Worm (Caenorhabditis elegans): ENCODE results near the gene cpz-2.

Gene cpz-2

ce11 chrV:13369663-13370062, 11.3 kb upstream of the cpz-2 start (continued):
- TF ChIP-seq mxl-2 (GFP tag; conservative IDR thresholded peaks at IDR 0.05) (0 out of 2 replicates have a peak, but pooled peaks have one; percentile 11), gei-8 (GFP tag; optimal IDR thresholded peaks at IDR 0.05) (peak; percentile 11), Y48G9A.11 (GFP tag; IDR thresholded peaks at IDR 0.05) (no peak), aly-2 (tag; optimal IDR thresholded peaks at IDR 0.05) (no peak), dmd-6 (GFP tag; IDR thresholded peaks at IDR 0.05) (peak; percentile 77), zag-1 (tag; optimal IDR thresholded peaks at IDR 0.05) (no peak), Y75B8A.6 (GFP tag; IDR thresholded peaks at IDR 0.05) (0 out of 2 replicates have a peak, but pooled peaks have one; percentile 4), daf-16 (GFP tag; optimal IDR thresholded peaks at IDR 0.05) (no peak), daf-16 (tag; optimal IDR thresholded peaks at IDR 0.05) (peak; percentile 68), nhr-48 (tag; optimal IDR thresholded peaks at IDR 0.05) (no peak), unc-39 (tag; optimal IDR thresholded peaks at IDR 0.05) (no peak), pha-4 (GFP tag; IDR thresholded peaks at IDR 0.05) (no peak), pha-4 (tag; optimal IDR thresholded peaks at IDR 0.05) (no peak)

ce11 chrV:13370265-13370664, 10.7 kb upstream of the cpz-2 start:
- no peak for TF ChIP-seq tag-97 (GFP tag; IDR thresholded peaks at IDR 0.05)
- peak; percentile 92 for TF ChIP-seq aha-1 (tag)
- no peak for TF ChIP-seq nhr-6 (tag; optimal IDR thresholded peaks at IDR 0.05)
- peak; percentile 23 for TF ChIP-seq nhr-25 (tag; optimal IDR thresholded peaks at IDR 0.05; ENCODE audit: borderline replicate concordance, insufficient read depth)
- peak; percentile 26 for TF ChIP-seq duxl-1 (tag; optimal IDR thresholded peaks at IDR 0.05; ENCODE audit: poor library complexity)

ce11 chrV:13371336-13371735, 9.7 kb upstream of the cpz-2 start:
- TF ChIP-seq aly-2 (tag; optimal IDR thresholded peaks at IDR 0.05): no peak
- TF ChIP-seq dmd-6 (GFP tag; IDR thresholded peaks at IDR 0.05): peak; percentile 19; the same call in 1 of the 2 replicates
- no peak for TF ChIP-seq arid-1 (GFP tag; conservative IDR thresholded peaks at IDR 0.05)
- no peak for TF ChIP-seq ceh-44 (GFP tag; IDR thresholded peaks at IDR 0.05)
- no peak for TF ChIP-seq fos-1 (tag; optimal IDR thresholded peaks at IDR 0.05)
- TF ChIP-seq hlh-11 (tag; optimal IDR thresholded peaks at IDR 0.05): peak; percentile 72
- TF ChIP-seq mep-1 (tag; optimal IDR thresholded peaks at IDR 0.05): peak; percentile 74
- no peak; the same call in 1 of the 2 replicates for TF ChIP-seq T26A8.4 (GFP tag; IDR thresholded peaks at IDR 0.05)
- no peak for TF ChIP-seq Y5F2A.4 (GFP tag; optimal IDR thresholded peaks at IDR 0.05)
- TF ChIP-seq daf-8 (GFP tag; IDR thresholded peaks at IDR 0.05): no peak
- no peak for TF ChIP-seq egl-43 (GFP tag; IDR thresholded peaks at IDR 0.05)
- TF ChIP-seq lin-13 (GFP tag; optimal IDR thresholded peaks at IDR 0.05): no peak
- no peak for TF ChIP-seq dmd-8 (GFP tag; IDR thresholded peaks at IDR 0.05)
- TF ChIP-seq ceh-20 (GFP tag; IDR thresholded peaks at IDR 0.05): no peak
- peak; percentile 46 for TF ChIP-seq ama-1 (optimal IDR thresholded peaks at IDR 0.05)
- no peak for TF ChIP-seq zip-11 (GFP tag; IDR thresholded peaks at IDR 0.05)
- TF ChIP-seq vab-7 (GFP tag; IDR thresholded peaks at IDR 0.05): no peak
- no peak for TF ChIP-seq unc-62 (GFP tag; optimal IDR thresholded peaks at IDR 0.05 in 1 of 2)
- TF ChIP-seq unc-62 (tag; optimal IDR thresholded peaks at IDR 0.05): no peak
- no peak for TF ChIP-seq lim-7 (GFP tag; IDR thresholded peaks at IDR 0.05)
- TF ChIP-seq daf-12 (tag; optimal IDR thresholded peaks at IDR 0.05): no peak
- TF ChIP-seq snpc-1.2 (GFP tag; IDR thresholded peaks at IDR 0.05): no peak
- TF ChIP-seq nhr-11 (tag; optimal IDR thresholded peaks at IDR 0.05): no peak
- no peak for TF ChIP-seq lir-3 (tag; optimal IDR thresholded peaks at IDR 0.05)
- TF ChIP-seq hlh-30 (tag; optimal IDR thresholded peaks at IDR 0.05; ENCODE audit: insufficient read depth): peak; percentile 56
- TF ChIP-seq saeg-2 (GFP tag; IDR thresholded peaks at IDR 0.05): no peak
- TF ChIP-seq F10B5.3 (tag; optimal IDR thresholded peaks at IDR 0.05): no peak
- no peak for TF ChIP-seq F49E8.2 (tag; optimal IDR thresholded peaks at IDR 0.05; ENCODE audit: borderline replicate concordance)
- TF ChIP-seq nhr-6 (tag; optimal IDR thresholded peaks at IDR 0.05): no peak
- TF ChIP-seq nhr-77 (tag; optimal IDR thresholded peaks at IDR 0.05): no peak
- peak; percentile 21 to 43 for TF ChIP-seq lsy-2 (tag; optimal IDR thresholded peaks at IDR 0.05)
- TF ChIP-seq unc-39 (tag; optimal IDR thresholded peaks at IDR 0.05): no peak
- peak; percentile 96 for TF ChIP-seq aha-1 (tag)
- TF ChIP-seq hif-1 (tag; optimal IDR thresholded peaks at IDR 0.05): no peak
- TF ChIP-seq nhr-25 (tag; optimal IDR thresholded peaks at IDR 0.05; ENCODE audit: borderline replicate concordance, insufficient read depth): peak; percentile 94
- TF ChIP-seq rbr-2 (tag; optimal IDR thresholded peaks at IDR 0.05): no peak
- no peak for TF ChIP-seq T20F7.1 (GFP tag; optimal IDR thresholded peaks at IDR 0.05)

All from whole organism, L4 larva.